Worm (Caenorhabditis elegans) whole organism, L4 larva: ENCODE data around the gene M05D6.5.

Experiments
- F10B5.3 ChIP-seq: sonication (generic microtip); optimal IDR thresholded peaks from 2 replicates; lab custom pipeline; 2016; ENCODE audit warnings: mild to moderate bottlenecking, missing genetic modification characterization, missing compliant biosample characterization
- aly-2 ChIP-seq: sonication (generic microtip); optimal IDR thresholded peaks from 2 replicates; lab custom pipeline; 2018; ENCODE audit warnings: missing biosample characterization, missing genetic modification characterization
- hlh-11 ChIP-seq: fragments of 200-800 bp; sonication (Bioruptor generic); optimal IDR thresholded peaks from 2 replicates; lab custom pipeline; 2018; ENCODE audit warnings: mild to moderate bottlenecking, missing genetic modification characterization, missing compliant biosample characterization
- lsy-2 ChIP-seq, 2 experiments: fragments of 150-350 bp in 1 of 2; sonication (generic microtip) in 1 of 2; optimal IDR thresholded peaks; 2 replicates each; lab custom pipeline; 2014 to 2017; ENCODE audit warnings: missing biosample characterization in 2 of 2, missing genetic modification characterization in 2 of 2

DNA sequence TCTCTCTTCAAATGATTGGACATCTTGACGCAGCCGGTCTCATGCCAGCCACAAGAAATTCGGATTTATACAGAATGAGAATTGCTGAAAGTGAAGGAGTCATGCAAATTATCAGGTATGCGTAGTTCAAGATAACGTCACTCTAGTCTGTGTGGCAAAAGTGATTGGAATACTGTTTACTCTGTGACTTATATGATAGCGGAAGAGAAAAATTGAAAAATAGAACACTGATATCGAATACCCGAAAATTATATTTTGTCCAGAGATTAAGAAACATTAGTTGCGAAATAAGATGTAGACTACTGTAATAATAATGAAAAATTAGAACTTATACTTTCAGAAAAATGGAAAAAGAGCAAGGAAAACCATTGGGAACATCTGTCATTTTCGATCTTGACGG is 33.5 kb upstream of the M05D6.5 start:
- TF ChIP-seq hlh-11 (tag; lab: Kevin White, UChicago) (peak; percentile 41), lsy-2 (tag; optimal IDR thresholded peaks at IDR 0.05; lab: Kevin White, UChicago) (no peak), aly-2 (tag; lab: Kevin White, UChicago) (no peak), F10B5.3 (tag; lab: Kevin White, UChicago) (no peak)
